Fruit fly (Drosophila melanogaster) whole organism, adult: ENCODE results near the gene BtbVII.

ENCODE experiments used
- CG33017 ChIP-seq: fragments of 200-800 bp; sonication (Bioruptor generic); optimal IDR thresholded peaks from 2 replicates; lab custom pipeline; 2018; ENCODE audit warnings: missing biosample characterization, mild to moderate bottlenecking, missing genetic modification characterization, moderate library complexity
- kay ChIP-seq: fragments of 200-800 bp; sonication (Bioruptor generic); peaks from one replicate; lab custom pipeline; 2016; ENCODE audit warnings: missing biosample characterization, missing genetic modification characterization, borderline replicate concordance

- no peak for TF ChIP-seq kay
- no peak for TF ChIP-seq CG33017 (tag; lab: Kevin White, UChicago)
Observed at dm6 chr3L:3141411-3141810, 7.0 kb upstream of the BtbVII start.
